Fruit fly (Drosophila melanogaster) whole organism: ENCODE measurements around the gene CG33630.

Source experiments
- CG8478 ChIP-seq: fragments of >200 bp; optimal IDR thresholded peaks from 2 replicates; lab custom pipeline; 2018; ENCODE audit warnings: inconsistent platforms
- Dll ChIP-seq: fragments of >200 bp; optimal IDR thresholded peaks from 2 replicates; lab custom pipeline; 2017
- EcR ChIP-seq, 2 experiments: fragments of >200 bp; optimal IDR thresholded peaks; 2 replicates each; lab custom pipeline; 2017; ENCODE audit warnings: missing biosample characterization in 2 of 2, missing genetic modification characterization in 2 of 2, missing genetic modification reagents in 2 of 2
- pan ChIP-seq: fragments of >200 bp; optimal IDR thresholded peaks from 2 replicates; lab custom pipeline; 2017
- psq ChIP-seq: fragments of >200 bp; optimal IDR thresholded peaks from 2 replicates; lab custom pipeline; 2017
- usp ChIP-seq: fragments of >200 bp; optimal IDR thresholded peaks from 2 replicates; lab custom pipeline; 2017; ENCODE audit warnings: missing biosample characterization, missing genetic modification characterization, mixed read lengths

The CG33630 gene

dm6 chr3R:10042664-10043372, 19.6 kb upstream of the CG33630 start, which contains the start of the genes Mical and CG3909:
Gene Mical, minus strand, starts transcription at chr3R:10042895.
Gene CG3909, plus strand, starts transcription at chr3R:10043270.
- TF ChIP-seq Dll (lab: Kevin White, UChicago) (no peak), usp (no peak), EcR (GFP tag; optimal IDR thresholded peaks at IDR 0.05; lab: Kevin White, UChicago) (no peak), psq (lab: Kevin White, UChicago) (no peak), CG8478 (lab: Kevin White, UChicago) (no peak), pan (lab: Kevin White, UChicago) (no peak)

- TF ChIP-seq EcR (GFP tag; optimal IDR thresholded peaks at IDR 0.05; lab: Kevin White, UChicago), result no peak
- TF ChIP-seq psq (lab: Kevin White, UChicago), result no peak
- TF ChIP-seq Dll (lab: Kevin White, UChicago), result no peak
- TF ChIP-seq CG8478 (lab: Kevin White, UChicago), result no peak
- no peak for TF ChIP-seq pan (lab: Kevin White, UChicago)
- TF ChIP-seq usp, result no peak
These were observed 17.1 kb upstream of the CG33630 start, which contains the start of the genes CG11722 and mtTFB2 for dm6 chr3R:10045343-10045742. Gene CG11722, minus strand, starts transcription at chr3R:10045542. Gene mtTFB2, plus strand, starts transcription at chr3R:10045574.

dm6 chr3R:10048035-10048774, 14.2 kb upstream of the CG33630 start:
- no peak for TF ChIP-seq pan (lab: Kevin White, UChicago)
- TF ChIP-seq psq (lab: Kevin White, UChicago), result no peak

dm6 chr3R:10048775-10048841, 13.8 kb upstream of the CG33630 start, which contains the start of gene CG12811:
Gene CG12811, minus strand, starts transcription at chr3R:10048797.
- TF ChIP-seq psq (lab: Kevin White, UChicago) (no peak), usp (no peak), pan (lab: Kevin White, UChicago) (no peak), CG8478 (lab: Kevin White, UChicago) (no peak), Dll (lab: Kevin White, UChicago) (no peak), EcR (GFP tag; optimal IDR thresholded peaks at IDR 0.05; lab: Kevin White, UChicago) (no peak)

- TF ChIP-seq Dll (lab: Kevin White, UChicago) (no peak), EcR (GFP tag; optimal IDR thresholded peaks at IDR 0.05; lab: Kevin White, UChicago) (no peak), pan (lab: Kevin White, UChicago) (no peak), usp (no peak), psq (lab: Kevin White, UChicago) (no peak), CG8478 (lab: Kevin White, UChicago) (no peak)
These were observed 13.4 kb upstream of the CG33630 start, which contains the start of gene ohgt for dm6 chr3R:10048842-10049527. Gene ohgt, plus strand, starts transcription at chr3R:10049199.

dm6 chr3R:10052695-10053382, 9.6 kb upstream of the CG33630 start, which contains the start of the genes Fancl and Npc2e:
Gene Fancl, minus strand, starts transcription at chr3R:10052869.
Gene Npc2e, plus strand, starts transcription at chr3R:10053332.
- TF ChIP-seq EcR (GFP tag; optimal IDR thresholded peaks at IDR 0.05; lab: Kevin White, UChicago) (no peak), Dll (lab: Kevin White, UChicago) (no peak), psq (lab: Kevin White, UChicago) (no peak), CG8478 (lab: Kevin White, UChicago) (no peak), usp (no peak), pan (lab: Kevin White, UChicago) (no peak)

dm6 chr3R:10053559-10053958, 8.9 kb upstream of the CG33630 start:
- TF ChIP-seq usp, result no peak
- TF ChIP-seq EcR (GFP tag; optimal IDR thresholded peaks at IDR 0.05; lab: Kevin White, UChicago), result no peak
- no peak for TF ChIP-seq psq (lab: Kevin White, UChicago)

- TF ChIP-seq pan (lab: Kevin White, UChicago), result no peak
- TF ChIP-seq usp, result no peak
These were observed 8.0 kb upstream of the CG33630 start for dm6 chr3R:10054278-10054975.

dm6 chr3R:10055004-10055403, 7.4 kb upstream of the CG33630 start:
- TF ChIP-seq Dll (lab: Kevin White, UChicago) (no peak), pan (lab: Kevin White, UChicago) (no peak), EcR (GFP tag; optimal IDR thresholded peaks at IDR 0.05; lab: Kevin White, UChicago) (no peak), CG8478 (lab: Kevin White, UChicago) (no peak), usp (no peak), psq (lab: Kevin White, UChicago) (no peak)

dm6 chr3R:10055951-10056350, 6.5 kb upstream of the CG33630 start, which contains the start of gene Npc2d:
Gene Npc2d, minus strand, starts transcription at chr3R:10056083.
- no peak for TF ChIP-seq Dll (lab: Kevin White, UChicago)
- no peak for TF ChIP-seq EcR (GFP tag; optimal IDR thresholded peaks at IDR 0.05; lab: Kevin White, UChicago)
- no peak for TF ChIP-seq pan (lab: Kevin White, UChicago)
- TF ChIP-seq CG8478 (lab: Kevin White, UChicago), result no peak
- TF ChIP-seq psq (lab: Kevin White, UChicago), result no peak
- TF ChIP-seq usp, result no peak

dm6 chr3R:10056647-10057046, 5.8 kb upstream of the CG33630 start:
- TF ChIP-seq Dll (lab: Kevin White, UChicago) (no peak), CG8478 (lab: Kevin White, UChicago) (no peak), pan (lab: Kevin White, UChicago) (no peak), EcR (GFP tag; optimal IDR thresholded peaks at IDR 0.05; lab: Kevin White, UChicago) (no peak), psq (lab: Kevin White, UChicago) (no peak), usp (no peak)
